Worm (Caenorhabditis elegans) whole organism, L4 larva: ENCODE measurements around the gene str-81.

ENCODE experiments used
- F44E2.7 ChIP-seq: fragments of 200-800 bp; sonication (Bioruptor generic); IDR thresholded peaks from 2 replicates; pipeline ENCODE4 v2.1.2; 2022; ENCODE audit warnings: missing genetic modification characterization, missing compliant biosample characterization
- R02D3.7 ChIP-seq: fragments of 150-350 bp; sonication (generic microtip); optimal IDR thresholded peaks from 3 replicates; lab custom pipeline; 2014; ENCODE audit warnings: missing biosample characterization, missing genetic modification characterization
- T20F7.1 ChIP-seq: fragments of 200-800 bp; sonication (Bioruptor generic); optimal IDR thresholded peaks from 2 replicates; lab custom pipeline; 2018; ENCODE audit warnings: mild to moderate bottlenecking, missing genetic modification characterization, missing compliant biosample characterization
- T26A8.4 ChIP-seq: fragments of 200-800 bp; sonication (Bioruptor generic); IDR thresholded peaks from 2 replicates; pipeline ENCODE4 v1.3.6; 2022; ENCODE audit warnings: missing genetic modification characterization, missing compliant biosample characterization
- Y5F2A.4 ChIP-seq: fragments of 200-800 bp; sonication (Bioruptor generic); optimal IDR thresholded peaks from 2 replicates; lab custom pipeline; 2018; ENCODE audit warnings: mild to moderate bottlenecking, missing genetic modification characterization, missing compliant biosample characterization
- arid-1 ChIP-seq: fragments of 200-800 bp; sonication (Bioruptor generic); conservative IDR thresholded peaks from 2 replicates; pipeline ENCODE4 v1.3.6; 2022; ENCODE audit warnings: missing genetic modification reagents, missing genetic modification characterization, missing compliant biosample characterization
- ceh-20 ChIP-seq: fragments of 200-800 bp; sonication (Bioruptor generic); IDR thresholded peaks from 2 replicates; pipeline ENCODE4 v1.3.6; 2022; ENCODE audit warnings: missing genetic modification reagents, missing genetic modification characterization, missing compliant biosample characterization
- ceh-32 ChIP-seq: sonication (generic microtip); optimal IDR thresholded peaks from 2 replicates; lab custom pipeline; 2016; ENCODE audit warnings: mild to moderate bottlenecking, missing genetic modification characterization, missing compliant biosample characterization; ENCODE audit not compliant: poor library complexity
- cey-2 ChIP-seq: sonication (generic microtip); optimal IDR thresholded peaks from 3 replicates; lab custom pipeline; 2017; ENCODE audit warnings: missing genetic modification characterization, mild to moderate bottlenecking, missing compliant biosample characterization, antibody characterized with exemption, borderline replicate concordance; ENCODE audit not compliant: insufficient read depth
- ctbp-1 ChIP-seq: fragments of 200-800 bp; sonication (Bioruptor generic); IDR thresholded peaks from 2 replicates; pipeline ENCODE4 v1.3.6; 2022; ENCODE audit warnings: missing genetic modification reagents, missing genetic modification characterization, missing compliant biosample characterization
- daf-16 ChIP-seq, 3 experiments: sonication (generic microtip); optimal IDR thresholded peaks; 2 replicates each; lab custom pipeline; 2016 to 2017; ENCODE audit warnings: missing genetic modification characterization in 3 of 3, missing genetic modification reagents in 3 of 3, mild to moderate bottlenecking in 2 of 3, missing compliant biosample characterization in 2 of 3, missing biosample characterization in 1 of 3, moderate library complexity in 1 of 3
- dmd-6 ChIP-seq: fragments of 200-800 bp; sonication (Bioruptor generic); IDR thresholded peaks from 2 replicates; pipeline ENCODE4 v1.3.6; 2022; ENCODE audit warnings: missing genetic modification reagents, missing genetic modification characterization, missing compliant biosample characterization
- duxl-1 ChIP-seq: sonication (generic microtip); optimal IDR thresholded peaks from 2 replicates; lab custom pipeline; 2016; ENCODE audit warnings: mild to moderate bottlenecking, missing genetic modification characterization, moderate library complexity, missing compliant biosample characterization; ENCODE audit not compliant: poor library complexity
- dve-1 ChIP-seq: sonication (generic microtip); optimal IDR thresholded peaks from 2 replicates; lab custom pipeline; 2017; ENCODE audit warnings: antibody characterized with exemption, mild to moderate bottlenecking, missing genetic modification characterization, missing compliant biosample characterization; ENCODE audit not compliant: insufficient read depth
- egl-27 ChIP-seq: sonication (generic microtip); optimal IDR thresholded peaks from 3 replicates; lab custom pipeline; 2017; ENCODE audit warnings: missing biosample characterization, missing genetic modification reagents, missing genetic modification characterization
- egl-43 ChIP-seq: fragments of 200-800 bp; sonication (Bioruptor generic); IDR thresholded peaks from 2 replicates; pipeline ENCODE4 v1.3.6; 2022; ENCODE audit warnings: missing genetic modification reagents, missing genetic modification characterization, missing compliant biosample characterization
- fkh-10 ChIP-seq: fragments of 150-350 bp; optimal IDR thresholded peaks from 2 replicates; lab custom pipeline; 2014; ENCODE audit warnings: missing biosample characterization, missing genetic modification reagents, missing genetic modification characterization
- hif-1 ChIP-seq, 2 experiments: sonication (generic microtip); optimal IDR thresholded peaks; 2 replicates each; lab custom pipeline; 2016 to 2017; ENCODE audit warnings: missing compliant biosample characterization in 2 of 2, missing genetic modification characterization in 2 of 2, missing genetic modification reagents in 2 of 2, missing genotype in 2 of 2, mild to moderate bottlenecking in 1 of 2
- hlh-11 ChIP-seq: fragments of 200-800 bp; sonication (Bioruptor generic); optimal IDR thresholded peaks from 2 replicates; lab custom pipeline; 2018; ENCODE audit warnings: mild to moderate bottlenecking, missing genetic modification characterization, missing compliant biosample characterization
- hlh-30 ChIP-seq: sonication (generic microtip); optimal IDR thresholded peaks from 2 replicates; lab custom pipeline; 2017; ENCODE audit warnings: antibody characterized with exemption, mild to moderate bottlenecking, missing genetic modification characterization, missing compliant biosample characterization; ENCODE audit not compliant: insufficient read depth
- jun-1 ChIP-seq: fragments of 150-350 bp; optimal IDR thresholded peaks from 2 replicates; lab custom pipeline; 2014; ENCODE audit warnings: missing biosample characterization, missing genetic modification reagents, missing genetic modification characterization
- lin-1 ChIP-seq: fragments of 200-800 bp; sonication (Bioruptor generic); IDR thresholded peaks from 2 replicates; pipeline ENCODE4 v1.3.6; 2022; ENCODE audit warnings: missing genetic modification reagents, missing genetic modification characterization, missing compliant biosample characterization
- lin-13 ChIP-seq: fragments of 150-350 bp; optimal IDR thresholded peaks from 2 replicates; lab custom pipeline; 2014; ENCODE audit warnings: missing biosample characterization, missing genetic modification reagents, missing genetic modification characterization
- lin-38 ChIP-seq: fragments of 200-800 bp; sonication (Bioruptor generic); IDR thresholded peaks from 2 replicates; pipeline ENCODE4 v1.3.6; 2022; ENCODE audit warnings: missing genetic modification reagents, missing genetic modification characterization, missing compliant biosample characterization
- lir-3 ChIP-seq: sonication (generic microtip); optimal IDR thresholded peaks from 2 replicates; lab custom pipeline; 2016; ENCODE audit warnings: mild to moderate bottlenecking, missing genetic modification characterization, missing compliant biosample characterization
- lsy-2 ChIP-seq, 2 experiments: fragments of 150-350 bp in 1 of 2; sonication (generic microtip) in 1 of 2; optimal IDR thresholded peaks; 2 replicates each; lab custom pipeline; 2014 to 2017; ENCODE audit warnings: missing biosample characterization in 2 of 2, missing genetic modification characterization in 2 of 2
- madf-5 ChIP-seq, 2 experiments: fragments of 200-800 bp; sonication (Bioruptor generic); IDR thresholded peaks; 2 replicates each; pipeline ENCODE4 v1.3.6; 2022; ENCODE audit warnings: missing compliant biosample characterization in 2 of 2, missing genetic modification characterization in 2 of 2
- mdl-1 ChIP-seq, 2 experiments: fragments of 150-350 bp in 1 of 2; sonication (generic microtip) in 1 of 2; optimal IDR thresholded peaks; 2 replicates each; lab custom pipeline; 2014 to 2017; ENCODE audit warnings: missing biosample characterization in 2 of 2, missing genetic modification characterization in 2 of 2
- mep-1 ChIP-seq: fragments of 150-350 bp; sonication (generic microtip); optimal IDR thresholded peaks from 3 replicates; lab custom pipeline; 2014; ENCODE audit warnings: missing biosample characterization, missing genetic modification characterization
- mes-2 ChIP-seq: sonication (generic microtip); optimal IDR thresholded peaks from 2 replicates; lab custom pipeline; 2016; ENCODE audit warnings: missing genotype, mild to moderate bottlenecking, missing genetic modification characterization, missing compliant biosample characterization; ENCODE audit not compliant: poor library complexity, severe bottlenecking
- mxl-2 ChIP-seq: fragments of 200-800 bp; sonication (Bioruptor generic); conservative IDR thresholded peaks from 2 replicates; pipeline ENCODE4 v1.3.6; 2022; ENCODE audit warnings: missing genetic modification reagents, missing genetic modification characterization, missing compliant biosample characterization
- mxl-3 ChIP-seq: fragments of 200-800 bp; sonication (Bioruptor generic); optimal IDR thresholded peaks from 2 replicates; lab custom pipeline; 2018; ENCODE audit warnings: mild to moderate bottlenecking, missing genetic modification characterization, missing compliant biosample characterization
- nhr-11 ChIP-seq: fragments of 150-350 bp; optimal IDR thresholded peaks from 2 replicates; lab custom pipeline; 2014; ENCODE audit warnings: missing biosample characterization, missing genetic modification characterization
- nhr-28 ChIP-seq: fragments of 150-350 bp; optimal IDR thresholded peaks from 2 replicates; lab custom pipeline; 2014; ENCODE audit warnings: missing biosample characterization, missing genetic modification characterization
- nhr-41 ChIP-seq: fragments of 200-800 bp; sonication (Bioruptor generic); IDR thresholded peaks from 2 replicates; pipeline ENCODE4 v1.3.6; 2022; ENCODE audit warnings: missing genetic modification reagents, missing genetic modification characterization, missing compliant biosample characterization
- nhr-48 ChIP-seq: sonication (generic microtip); optimal IDR thresholded peaks from 2 replicates; lab custom pipeline; 2016; ENCODE audit warnings: mild to moderate bottlenecking, missing genetic modification characterization, missing compliant biosample characterization
- nhr-76 ChIP-seq: fragments of 150-350 bp; optimal IDR thresholded peaks from 2 replicates; lab custom pipeline; 2014; ENCODE audit warnings: missing biosample characterization, missing genetic modification characterization
- nhr-77 ChIP-seq: fragments of 150-350 bp; optimal IDR thresholded peaks from 2 replicates; lab custom pipeline; 2014; ENCODE audit warnings: missing biosample characterization, missing genetic modification characterization
- pha-4 ChIP-seq, 2 experiments: fragments of 150-350 bp in 1 of 2; fragments of 200-800 bp in 1 of 2; sonication (Bioruptor generic) in 1 of 2; IDR thresholded peaks in 1 of 2; optimal IDR thresholded peaks in 1 of 2; 2 replicates each; pipeline versions ENCODE4 v1.3.6 to Lab custom; 2014 to 2022; ENCODE audit warnings: missing genetic modification characterization in 2 of 2, missing genetic modification reagents in 2 of 2, missing biosample characterization in 1 of 2, missing compliant biosample characterization in 1 of 2
- php-3 ChIP-seq: fragments of 200-800 bp; sonication (Bioruptor generic); IDR thresholded peaks from 2 replicates; pipeline ENCODE4 v1.3.6; 2022; ENCODE audit warnings: missing genetic modification reagents, missing genetic modification characterization, missing compliant biosample characterization
- pqm-1 ChIP-seq: sonication (generic microtip); optimal IDR thresholded peaks from 2 replicates; lab custom pipeline; 2017; ENCODE audit warnings: missing biosample characterization, missing genetic modification characterization
- saeg-2 ChIP-seq: fragments of 200-800 bp; sonication (Bioruptor generic); IDR thresholded peaks from 2 replicates; pipeline ENCODE4 v1.3.6; 2022; ENCODE audit warnings: missing genetic modification reagents, missing genetic modification characterization, missing compliant biosample characterization
- set-16 ChIP-seq: fragments of 200-800 bp; sonication (Bioruptor generic); IDR thresholded peaks from 2 replicates; pipeline ENCODE4 v1.3.6; 2022; ENCODE audit warnings: missing genetic modification reagents, missing genetic modification characterization, missing compliant biosample characterization
- snpc-1.2 ChIP-seq: fragments of 200-800 bp; sonication (Bioruptor generic); IDR thresholded peaks from 2 replicates; pipeline ENCODE4 v1.3.6; 2022; ENCODE audit warnings: missing genetic modification reagents, missing genetic modification characterization, missing compliant biosample characterization
- snpc-4 ChIP-seq: fragments of 150-350 bp; optimal IDR thresholded peaks from 2 replicates; lab custom pipeline; 2014; ENCODE audit warnings: missing biosample characterization, missing genetic modification characterization
- tra-1 ChIP-seq: fragments of 200-800 bp; sonication (Bioruptor generic); IDR thresholded peaks from 2 replicates; pipeline ENCODE4 v1.3.6; 2022; ENCODE audit warnings: missing genetic modification reagents, missing genetic modification characterization, missing compliant biosample characterization

The str-81 gene

DNA sequence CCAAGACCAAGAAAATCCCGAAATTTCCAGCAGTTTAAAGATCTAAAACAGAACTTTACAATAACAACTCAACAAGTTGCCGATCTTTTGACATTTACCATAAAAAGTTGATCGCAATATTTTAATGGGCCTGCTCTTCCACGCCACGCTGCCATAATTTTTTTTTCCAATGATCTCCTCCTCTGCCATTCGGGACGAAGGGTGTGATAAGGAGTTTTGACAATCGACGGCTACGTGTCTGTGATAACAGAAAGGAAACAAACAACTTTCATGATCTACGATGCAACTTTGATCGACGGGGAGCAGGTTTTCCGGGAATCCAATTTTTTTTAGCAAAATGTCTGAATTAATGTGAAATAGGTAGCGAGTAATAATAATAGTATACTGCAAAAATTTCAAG is 44.0 kb downstream of the str-81 start (continued):
- TF ChIP-seq snpc-4 (tag; lab: Kevin White, UChicago) (no peak), nhr-76 (tag; lab: Kevin White, UChicago) (no peak), pqm-1 (tag; lab: Kevin White, UChicago) (peak; percentile 78), saeg-2 (GFP tag; lab: Robert Waterston, UW) (no peak), lin-13 (GFP tag; lab: Kevin White, UChicago) (peak; percentile 29), dmd-6 (GFP tag; lab: Robert Waterston, UW) (peak; percentile 86), egl-43 (GFP tag; lab: Robert Waterston, UW) (no peak), nhr-48 (no peak), set-16 (no peak), mxl-3 (GFP tag; lab: Kevin White, UChicago) (peak; percentile 6), hlh-11 (tag; lab: Kevin White, UChicago) (peak; percentile 70), snpc-1.2 (no peak), R02D3.7 (tag; lab: Kevin White, UChicago) (no peak), pha-4 (GFP tag; IDR thresholded peaks at IDR 0.05; lab: Robert Waterston, UW) (no peak), pha-4 (tag; optimal IDR thresholded peaks at IDR 0.05; lab: Kevin White, UChicago) (no peak), madf-5 (GFP tag; IDR thresholded peaks at IDR 0.05; lab: Robert Waterston, UW) (no peak), duxl-1 (tag; lab: Kevin White, UChicago) (no peak), T26A8.4 (GFP tag; lab: Robert Waterston, UW) (no peak)

- TF ChIP-seq dmd-6 (GFP tag; lab: Robert Waterston, UW) (peak; percentile 88), mes-2 (tag; lab: Kevin White, UChicago) (peak; percentile 35), mxl-3 (GFP tag; lab: Kevin White, UChicago) (peak; percentile 49), tra-1 (peak; percentile 82), mxl-2 (GFP tag; lab: Robert Waterston, UW) (0 out of 2 replicates have a peak, but pooled peaks have one; percentile 29), arid-1 (GFP tag; lab: Robert Waterston, UW) (no peak), hif-1 (tag; optimal IDR thresholded peaks at IDR 0.05; lab: Kevin White, UChicago) (peak in 1 of 2 experiments; percentile 2), snpc-4 (tag; lab: Kevin White, UChicago) (no peak), T20F7.1 (no peak), R02D3.7 (tag; lab: Kevin White, UChicago) (no peak), cey-2 (tag; lab: Kevin White, UChicago) (no peak), mdl-1 (tag; optimal IDR thresholded peaks at IDR 0.05; lab: Kevin White, UChicago) (peak in 1 of 2 experiments; percentile 65), nhr-77 (tag; lab: Kevin White, UChicago) (peak; percentile 32), saeg-2 (GFP tag; lab: Robert Waterston, UW) (no peak), jun-1 (tag; lab: Kevin White, UChicago) (no peak), ctbp-1 (GFP tag; lab: Robert Waterston, UW) (no peak), pqm-1 (tag; lab: Kevin White, UChicago) (peak; percentile 22), Y5F2A.4 (no peak), nhr-11 (tag; lab: Kevin White, UChicago) (no peak), mep-1 (peak; percentile 6), lsy-2 (tag; optimal IDR thresholded peaks at IDR 0.05; lab: Kevin White, UChicago) (peak in 1 of 2 experiments; percentile 13), ceh-32 (tag; lab: Kevin White, UChicago) (no peak), hlh-30 (tag; lab: Kevin White, UChicago) (peak; percentile 64), php-3 (GFP tag; lab: Robert Waterston, UW) (peak; percentile 99), nhr-28 (tag; lab: Kevin White, UChicago) (peak; percentile 77), dve-1 (tag; lab: Kevin White, UChicago) (peak; percentile 72), lir-3 (tag; lab: Kevin White, UChicago) (no peak), daf-16 (GFP tag; optimal IDR thresholded peaks at IDR 0.05; lab: Kevin White, UChicago) (no peak), daf-16 (tag; optimal IDR thresholded peaks at IDR 0.05; lab: Kevin White, UChicago) (peak; percentile 74), nhr-41 (GFP tag; lab: Robert Waterston, UW) (no peak), lin-1 (GFP tag; lab: Robert Waterston, UW) (0 out of 2 replicates have a peak, but pooled peaks have one; percentile 54), ceh-20 (GFP tag; lab: Robert Waterston, UW) (peak; percentile 83), egl-27 (tag; lab: Kevin White, UChicago) (no peak), nhr-76 (tag; lab: Kevin White, UChicago) (no peak), lin-38 (GFP tag; lab: Robert Waterston, UW) (0 out of 2 replicates have a peak, but pooled peaks have one; percentile 18), fkh-10 (GFP tag; lab: Kevin White, UChicago) (no peak), F44E2.7 (GFP tag; lab: Robert Waterston, UW) (no peak)
These were observed 45.4 kb downstream of the str-81 start for ce11 chrV:19205450-19205849.
